Worm (Caenorhabditis elegans): ENCODE measurements around the gene nhr-235.
A peak's percentile ranks its signal among the peaks of the same experiment; 100 is the strongest.

Gene nhr-235

DNA sequence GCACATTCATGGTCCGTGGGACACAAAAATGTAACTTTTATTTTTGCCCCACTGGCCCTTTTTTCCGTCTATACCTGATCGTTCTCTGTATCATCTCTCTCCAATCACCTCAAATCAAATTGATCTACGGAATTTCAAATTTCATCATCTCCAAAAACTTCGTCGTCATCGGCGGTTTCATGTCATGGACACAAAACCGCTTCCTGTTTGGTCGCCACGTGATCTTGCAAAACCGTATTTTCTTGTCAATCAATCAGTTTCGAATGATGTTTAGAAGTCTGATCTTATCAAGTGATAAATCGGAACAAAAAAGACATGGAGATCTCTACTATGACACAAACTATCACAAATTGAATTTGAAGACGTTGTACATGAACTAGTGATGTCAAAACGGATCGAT, 14.8 kb upstream of the nhr-235 start (continued):
- no peak for TF ChIP-seq snpc-1.2 (GFP tag; IDR thresholded peaks at IDR 0.05)
- no peak for TF ChIP-seq attf-4 (tag; optimal IDR thresholded peaks at IDR 0.05)
- TF ChIP-seq nhr-11 (tag; optimal IDR thresholded peaks at IDR 0.05): no peak
- TF ChIP-seq lin-38 (GFP tag; IDR thresholded peaks at IDR 0.05): no peak
- peak in 1 of 2 experiments; percentile 97 for TF ChIP-seq unc-62 (GFP tag; optimal IDR thresholded peaks at IDR 0.05 in 1 of 2)
- no peak for TF ChIP-seq unc-62 (tag; optimal IDR thresholded peaks at IDR 0.05)
- no peak for TF ChIP-seq pqm-1 (tag; optimal IDR thresholded peaks at IDR 0.05)
- peak; percentile 66 for TF ChIP-seq aha-1 (tag)
- TF ChIP-seq set-16 (GFP tag; IDR thresholded peaks at IDR 0.05): no peak
- TF ChIP-seq nhr-48 (tag; optimal IDR thresholded peaks at IDR 0.05): peak; percentile 70
- no peak for TF ChIP-seq nhr-77 (tag; optimal IDR thresholded peaks at IDR 0.05)
- TF ChIP-seq fkh-10 (GFP tag; optimal IDR thresholded peaks at IDR 0.05): no peak
- TF ChIP-seq ZK546.5 (tag; optimal IDR thresholded peaks at IDR 0.05): no peak
- no peak for TF ChIP-seq daf-8 (GFP tag; IDR thresholded peaks at IDR 0.05)
- TF ChIP-seq pha-4 (GFP tag; IDR thresholded peaks at IDR 0.05): no peak
- TF ChIP-seq pha-4 (tag; optimal IDR thresholded peaks at IDR 0.05): no peak
- peak in 1 of 2 experiments; percentile 86 for TF ChIP-seq hif-1 (tag; optimal IDR thresholded peaks at IDR 0.05)
- TF ChIP-seq F37D6.2 (tag; optimal IDR thresholded peaks at IDR 0.05): no peak
- TF ChIP-seq lin-15B (tag; optimal IDR thresholded peaks at IDR 0.05): no peak
- TF ChIP-seq ceh-32 (tag; optimal IDR thresholded peaks at IDR 0.05; ENCODE audit: poor library complexity): no peak
- TF ChIP-seq zip-11 (GFP tag; IDR thresholded peaks at IDR 0.05): no peak
- no peak for TF ChIP-seq daf-12 (tag; optimal IDR thresholded peaks at IDR 0.05)
- no peak for TF ChIP-seq spr-3 (GFP tag; optimal IDR thresholded peaks at IDR 0.05)
- TF ChIP-seq Y75B8A.6 (GFP tag; IDR thresholded peaks at IDR 0.05): no peak
- no peak for TF ChIP-seq sdz-12 (GFP tag; optimal IDR thresholded peaks at IDR 0.05)
- peak; percentile 54 for TF ChIP-seq hlh-30 (tag; optimal IDR thresholded peaks at IDR 0.05; ENCODE audit: insufficient read depth)
- no peak for TF ChIP-seq F10B5.3 (tag; optimal IDR thresholded peaks at IDR 0.05)
- TF ChIP-seq daf-16 (GFP tag; optimal IDR thresholded peaks at IDR 0.05): no peak
- no peak for TF ChIP-seq daf-16 (tag; optimal IDR thresholded peaks at IDR 0.05)
- no peak for TF ChIP-seq F26F4.8 (GFP tag; conservative IDR thresholded peaks at IDR 0.05)
- TF ChIP-seq hmg-1.1 (GFP tag; IDR thresholded peaks at IDR 0.05): no peak
- TF ChIP-seq duxl-1 (tag; optimal IDR thresholded peaks at IDR 0.05; ENCODE audit: poor library complexity): no peak
- no peak for TF ChIP-seq R02D3.7 (tag; optimal IDR thresholded peaks at IDR 0.05)
- TF ChIP-seq lsy-2 (tag; optimal IDR thresholded peaks at IDR 0.05): no peak
- TF ChIP-seq ctbp-1 (GFP tag; IDR thresholded peaks at IDR 0.05): no peak
- TF ChIP-seq Y5F2A.4 (GFP tag; optimal IDR thresholded peaks at IDR 0.05): no peak

DNA sequence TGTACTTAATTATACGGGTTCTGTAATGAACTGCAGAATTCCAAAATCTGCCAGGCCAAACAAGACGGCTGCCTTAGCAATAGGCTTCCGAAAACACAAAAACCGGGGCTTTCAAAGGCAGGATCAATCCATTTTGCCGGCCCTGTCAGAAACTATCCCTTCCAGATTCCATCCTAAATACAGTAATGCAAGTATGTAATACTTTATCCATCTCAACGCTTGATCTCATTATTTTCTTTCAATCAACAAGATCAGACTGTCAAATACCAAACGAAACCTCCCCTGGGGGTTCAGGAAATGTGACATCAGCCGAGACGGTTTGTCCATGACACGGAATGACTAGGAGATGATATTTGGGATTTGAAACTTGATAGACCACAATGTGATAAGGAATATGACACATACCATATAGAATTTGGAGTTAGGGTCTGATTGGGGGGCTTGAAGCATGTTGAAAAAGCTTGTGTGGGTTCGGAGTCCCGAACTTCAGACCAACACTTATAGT, 14.3 kb upstream of the nhr-235 start:
- TF ChIP-seq snpc-1.2 (GFP tag; IDR thresholded peaks at IDR 0.05) (no peak), nhr-11 (tag; optimal IDR thresholded peaks at IDR 0.05) (no peak), D1046.2 (GFP tag; IDR thresholded peaks at IDR 0.05) (0 out of 2 replicates have a peak, but pooled peaks have one; percentile 10), lir-3 (tag; optimal IDR thresholded peaks at IDR 0.05) (no peak), dmd-6 (GFP tag; IDR thresholded peaks at IDR 0.05) (no peak), R02D3.7 (tag; optimal IDR thresholded peaks at IDR 0.05) (no peak), daf-19 (GFP tag; conservative IDR thresholded peaks at IDR 0.05) (peak; percentile 60; the same call in 1 of the 2 replicates), ceh-44 (GFP tag; IDR thresholded peaks at IDR 0.05) (no peak), duxl-1 (tag; optimal IDR thresholded peaks at IDR 0.05; ENCODE audit: poor library complexity) (no peak), aha-1 (tag) (peak; percentile 69), unc-62 (GFP tag; optimal IDR thresholded peaks at IDR 0.05 in 1 of 2) (peak in 1 of 2 experiments; percentile 96), unc-62 (tag; optimal IDR thresholded peaks at IDR 0.05) (no peak), dve-1 (tag; optimal IDR thresholded peaks at IDR 0.05; ENCODE audit: insufficient read depth) (no peak)

All from whole organism, L4 larva.